Fruit fly (Drosophila melanogaster) whole organism, pupa: ENCODE results near the gene CG17375.

ENCODE experiments used
- CG10348 ChIP-seq: fragments of 200-800 bp; sonication (Bioruptor generic); IDR thresholded peaks from 2 replicates; pipeline ENCODE4 v1.3.6; 2022; ENCODE audit warnings: missing biosample characterization, missing genetic modification characterization
- CG13204 ChIP-seq: fragments of 200-800 bp; sonication (Bioruptor generic); optimal IDR thresholded peaks from 2 replicates; lab custom pipeline; 2018; ENCODE audit warnings: missing biosample characterization, mild to moderate bottlenecking, missing genetic modification characterization, moderate library complexity
- CG14655 ChIP-seq: fragments of 200-800 bp; sonication (Bioruptor generic); optimal IDR thresholded peaks from 3 replicates; lab custom pipeline; 2017; ENCODE audit warnings: mild to moderate bottlenecking, missing biosample characterization, missing genetic modification reagents, missing genetic modification characterization
- CG15710 ChIP-seq: fragments of 200-800 bp; sonication (Bioruptor generic); optimal IDR thresholded peaks from 2 replicates; lab custom pipeline; 2018; ENCODE audit warnings: missing biosample characterization, mild to moderate bottlenecking, missing genetic modification characterization, moderate library complexity
- CG17806 ChIP-seq: fragments of 200-800 bp; sonication (Bioruptor generic); optimal IDR thresholded peaks from 2 replicates; lab custom pipeline; 2018; ENCODE audit warnings: missing biosample characterization, mild to moderate bottlenecking, missing genetic modification characterization, moderate library complexity
- CG34367 ChIP-seq: fragments of 200-800 bp; sonication (Bioruptor generic); optimal IDR thresholded peaks from 2 replicates; lab custom pipeline; 2018; ENCODE audit warnings: missing biosample characterization, mild to moderate bottlenecking, missing genetic modification characterization
- CG4496 ChIP-seq: fragments of 200-800 bp; sonication (Bioruptor generic); IDR thresholded peaks from 3 replicates; pipeline ENCODE4 v1.3.6; 2022; ENCODE audit warnings: missing biosample characterization, missing genetic modification characterization
- CG8159 ChIP-seq: fragments of 200-800 bp; sonication (Bioruptor generic); optimal IDR thresholded peaks from 3 replicates; lab custom pipeline; 2018; ENCODE audit warnings: missing biosample characterization, mild to moderate bottlenecking, missing genetic modification characterization, moderate library complexity
- CG8301 ChIP-seq: fragments of 200-800 bp; sonication (Bioruptor generic); optimal IDR thresholded peaks from 2 replicates; lab custom pipeline; 2018; ENCODE audit warnings: missing biosample characterization, mild to moderate bottlenecking, missing genetic modification characterization
- D1 ChIP-seq: fragments of 200-800 bp; sonication (Bioruptor generic); optimal IDR thresholded peaks from 2 replicates; lab custom pipeline; 2018; ENCODE audit warnings: missing biosample characterization, mild to moderate bottlenecking, missing genetic modification characterization, moderate library complexity
- Pif1A ChIP-seq: fragments of 200-800 bp; sonication (Bioruptor generic); optimal IDR thresholded peaks from 3 replicates; lab custom pipeline; 2016; ENCODE audit warnings: missing biosample characterization, missing genetic modification characterization
- Pif1B ChIP-seq: fragments of 200-800 bp; sonication (Bioruptor generic); optimal IDR thresholded peaks from 3 replicates; lab custom pipeline; 2016; ENCODE audit warnings: missing biosample characterization, missing genetic modification characterization

- TF ChIP-seq CG17806 = no peak
- no peak for TF ChIP-seq CG8301 (tag; lab: Kevin White, UChicago)
- TF ChIP-seq CG10348 (GFP tag; lab: Robert Waterston, UW) = no peak
- TF ChIP-seq D1 (tag; lab: Kevin White, UChicago) = no peak
- no peak for TF ChIP-seq CG14655 (GFP tag; lab: Kevin White, UChicago)
- TF ChIP-seq CG15710 (tag; lab: Kevin White, UChicago) = no peak
- no peak for TF ChIP-seq Pif1B (GFP tag; lab: Kevin White, UChicago)
- no peak for TF ChIP-seq CG13204 (GFP tag; lab: Kevin White, UChicago)
- no peak for TF ChIP-seq CG34367 (tag; lab: Kevin White, UChicago)
- TF ChIP-seq CG4496 = peak; percentile 65; the same call in 2 of the 3 replicates
- TF ChIP-seq Pif1A (GFP tag; lab: Kevin White, UChicago) = no peak
- TF ChIP-seq CG8159 (tag; lab: Kevin White, UChicago) = no peak
These were observed 22.2 kb downstream of the CG17375 start for dm6 chr2L:6783395-6783794.
